Fruit fly (Drosophila melanogaster) whole organism, embryonic: ENCODE measurements around the gene Psn.
A peak's percentile ranks its signal among the peaks of the same experiment; 100 is the strongest.

Experiments used
- CG18619 ChIP-seq: fragments of 200-800 bp; sonication (Bioruptor generic); optimal IDR thresholded peaks from 3 replicates; lab custom pipeline; 2017; ENCODE audit warnings: missing biosample characterization, mild to moderate bottlenecking, missing genetic modification characterization
- HLH4C ChIP-seq: fragments of 200-800 bp; sonication (Bioruptor generic); IDR thresholded peaks from 3 replicates; pipeline ENCODE4 v1.3.6; 2022; ENCODE audit warnings: missing biosample characterization, missing genetic modification characterization; ENCODE audit not compliant: partially characterized antibody
- NfI ChIP-seq: fragments of 200-800 bp; sonication (Bioruptor generic); optimal IDR thresholded peaks from 3 replicates; lab custom pipeline; 2018; ENCODE audit warnings: missing biosample characterization, mild to moderate bottlenecking, missing genetic modification characterization, moderate library complexity
- cg ChIP-seq: fragments of 200-800 bp; sonication (Bioruptor generic); optimal IDR thresholded peaks from 3 replicates; lab custom pipeline; 2019; ENCODE audit warnings: missing biosample characterization, mild to moderate bottlenecking, missing genetic modification characterization, moderate library complexity

DNA sequence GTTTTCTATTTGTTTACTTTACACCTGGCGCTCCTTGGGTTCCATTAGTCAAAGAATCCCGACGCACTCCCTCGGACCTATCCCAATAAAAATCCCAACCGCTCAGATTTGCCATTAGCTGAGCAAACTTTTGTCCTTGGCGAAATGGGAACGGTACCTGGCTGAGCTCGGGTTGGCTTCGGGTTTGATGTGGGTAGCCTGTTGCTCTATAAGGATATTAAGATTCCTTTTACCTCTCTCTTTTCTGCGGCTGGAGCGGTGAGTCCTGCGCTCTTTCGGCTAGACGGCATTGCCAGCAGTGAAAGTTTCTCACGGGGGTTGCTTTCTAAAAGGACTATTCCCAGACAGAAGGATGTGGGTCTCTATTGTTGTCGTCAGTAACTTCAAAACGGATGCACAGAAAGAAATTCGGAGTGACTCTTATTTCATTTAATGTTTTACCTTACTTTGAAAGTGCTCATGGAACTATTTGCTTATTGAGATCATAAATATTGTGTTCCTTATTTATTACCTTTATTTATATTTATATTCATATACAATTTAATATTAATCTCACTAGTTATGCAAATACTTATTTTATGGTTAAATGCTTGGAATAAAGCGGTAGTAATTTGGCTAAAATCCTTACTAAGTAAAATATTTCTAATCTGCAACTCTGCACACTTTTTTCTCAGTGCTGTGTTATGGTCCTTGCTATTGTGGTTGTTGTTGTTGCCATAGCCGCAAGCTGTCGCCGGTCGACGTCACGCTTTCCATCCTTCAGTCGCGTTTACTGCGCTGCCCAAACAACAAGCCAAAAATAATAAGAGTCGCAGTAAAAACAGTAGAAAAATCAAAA is 9.6 kb downstream of the Psn start, which contains the start of gene CG5910:
- TF ChIP-seq cg (GFP tag; lab: Kevin White, UChicago) = no peak
- peak; percentile 93 for TF ChIP-seq CG18619 (GFP tag; lab: Kevin White, UChicago)
- no peak for TF ChIP-seq HLH4C
- TF ChIP-seq NfI (GFP tag; lab: Kevin White, UChicago) = peak; percentile 84
